Fruit fly (Drosophila melanogaster) whole organism, prepupa: ENCODE data around the gene CG31109.

Experiments
- Blimp-1 ChIP-seq: fragments of 200-800 bp; sonication (Bioruptor generic); optimal IDR thresholded peaks from 3 replicates; lab custom pipeline; 2017; ENCODE audit warnings: missing biosample characterization, missing genetic modification characterization, mild to moderate bottlenecking, moderate library complexity, missing genetic modification reagents
- CG10669 ChIP-seq: fragments of 200-800 bp; sonication (Bioruptor generic); optimal IDR thresholded peaks from 3 replicates; lab custom pipeline; 2018; ENCODE audit warnings: missing biosample characterization, mild to moderate bottlenecking, missing genetic modification characterization, moderate library complexity
- CG11294 ChIP-seq: fragments of 200-800 bp; sonication (Bioruptor generic); IDR thresholded peaks from 2 replicates; pipeline ENCODE4 v1.3.6; 2022; ENCODE audit warnings: missing biosample characterization, missing genetic modification characterization
- CG11762 ChIP-seq: fragments of 200-800 bp; sonication (Bioruptor generic); optimal IDR thresholded peaks from 3 replicates; lab custom pipeline; 2016; ENCODE audit warnings: missing biosample characterization, missing genetic modification characterization; ENCODE audit not compliant: insufficient read depth
- CG1621 ChIP-seq: fragments of 200-800 bp; sonication (Bioruptor generic); optimal IDR thresholded peaks from 3 replicates; lab custom pipeline; 2018; ENCODE audit warnings: missing biosample characterization, mild to moderate bottlenecking, missing genetic modification characterization
- CG16779 ChIP-seq: fragments of 200-800 bp; sonication (Bioruptor generic); optimal IDR thresholded peaks from 3 replicates; lab custom pipeline; 2017; ENCODE audit warnings: missing biosample characterization, mild to moderate bottlenecking, missing genetic modification characterization
- CG3032 ChIP-seq: fragments of 200-800 bp; optimal IDR thresholded peaks from 2 replicates; lab custom pipeline; 2019; ENCODE audit warnings: missing biosample characterization, mild to moderate bottlenecking, missing genetic modification characterization, moderate library complexity
- CG32006 ChIP-seq: fragments of 200-800 bp; sonication (Bioruptor generic); optimal IDR thresholded peaks from 3 replicates; lab custom pipeline; 2017; ENCODE audit warnings: missing biosample characterization, mild to moderate bottlenecking, missing genetic modification characterization
- CG34406 ChIP-seq: fragments of 200-800 bp; sonication (Bioruptor generic); optimal IDR thresholded peaks from 3 replicates; lab custom pipeline; 2016; ENCODE audit warnings: missing biosample characterization, missing genetic modification characterization
- CG3919 ChIP-seq: fragments of 200-800 bp; sonication (Bioruptor generic); optimal IDR thresholded peaks from 3 replicates; lab custom pipeline; 2016; ENCODE audit warnings: missing biosample characterization, missing genetic modification characterization
- CG4318 ChIP-seq: fragments of 200-800 bp; sonication (Bioruptor generic); optimal IDR thresholded peaks from 3 replicates; lab custom pipeline; 2017; ENCODE audit warnings: missing biosample characterization, mild to moderate bottlenecking, missing genetic modification characterization
- CG6163 ChIP-seq: fragments of 200-800 bp; sonication (Bioruptor generic); IDR thresholded peaks from 3 replicates; pipeline ENCODE4 v1.3.6; 2022; ENCODE audit warnings: missing biosample characterization, missing genetic modification characterization
- CG6276 ChIP-seq: fragments of 200-800 bp; sonication (Bioruptor generic); optimal IDR thresholded peaks from 2 replicates; lab custom pipeline; 2017; ENCODE audit warnings: missing biosample characterization, mild to moderate bottlenecking, missing genetic modification characterization
- CG6854 ChIP-seq: fragments of 200-800 bp; sonication (Bioruptor generic); optimal IDR thresholded peaks from 2 replicates; lab custom pipeline; 2017; ENCODE audit warnings: missing biosample characterization, mild to moderate bottlenecking, missing genetic modification characterization
- CG8119 ChIP-seq: fragments of 200-800 bp; sonication (Bioruptor generic); IDR thresholded peaks from 3 replicates; pipeline ENCODE4 v1.3.6; 2022; ENCODE audit warnings: missing biosample characterization, missing genetic modification characterization
- CG8319 ChIP-seq: fragments of 200-800 bp; sonication (Bioruptor generic); optimal IDR thresholded peaks from 3 replicates; lab custom pipeline; 2016; ENCODE audit warnings: missing biosample characterization, missing genetic modification characterization
- CG8632 ChIP-seq: fragments of 200-800 bp; sonication (Bioruptor generic); optimal IDR thresholded peaks from 3 replicates; lab custom pipeline; 2016; ENCODE audit warnings: missing biosample characterization, missing genetic modification characterization
- Eip75B ChIP-seq: fragments of 200-800 bp; sonication (Bioruptor generic); optimal IDR thresholded peaks from 3 replicates; lab custom pipeline; 2016; ENCODE audit warnings: missing biosample characterization, missing genetic modification characterization
- Eip78C ChIP-seq: fragments of 200-800 bp; sonication (Bioruptor generic); peaks from one replicate; lab custom pipeline; 2016; ENCODE audit warnings: missing biosample characterization, missing genetic modification characterization
- Ets21C ChIP-seq: fragments of 200-800 bp; sonication (Bioruptor generic); optimal IDR thresholded peaks from 3 replicates; lab custom pipeline; 2016; ENCODE audit warnings: missing biosample characterization, missing genetic modification characterization
- Ets96B ChIP-seq: fragments of 200-800 bp; optimal IDR thresholded peaks from 2 replicates; lab custom pipeline; 2019; ENCODE audit warnings: missing biosample characterization, mild to moderate bottlenecking, missing genetic modification characterization, moderate library complexity
- Gug ChIP-seq: fragments of 200-800 bp; sonication (Bioruptor generic); IDR thresholded peaks from 2 replicates; pipeline ENCODE4 v1.3.6; 2022; ENCODE audit warnings: missing biosample characterization, missing genetic modification characterization
- Hr38 ChIP-seq: sonication (Bioruptor generic); optimal IDR thresholded peaks from 2 replicates; lab custom pipeline; 2016; ENCODE audit warnings: missing biosample characterization, missing genetic modification characterization
- Hr39 ChIP-seq: fragments of 200-800 bp; sonication (Bioruptor generic); optimal IDR thresholded peaks from 2 replicates; lab custom pipeline; 2016; ENCODE audit warnings: missing biosample characterization, missing genetic modification characterization
- Hr4 ChIP-seq: fragments of 200-800 bp; sonication (Bioruptor generic); optimal IDR thresholded peaks from 3 replicates; lab custom pipeline; 2016; ENCODE audit warnings: missing biosample characterization, missing genetic modification characterization
- Lpt ChIP-seq: fragments of 200-800 bp; sonication (Bioruptor generic); optimal IDR thresholded peaks from 3 replicates; lab custom pipeline; 2016; ENCODE audit warnings: missing biosample characterization, missing genetic modification characterization
- Met ChIP-seq: fragments of 200-800 bp; sonication (Bioruptor generic); optimal IDR thresholded peaks from 3 replicates; lab custom pipeline; 2016; ENCODE audit warnings: missing biosample characterization, missing genetic modification characterization
- OdsH ChIP-seq: fragments of 200-800 bp; sonication (Bioruptor generic); optimal IDR thresholded peaks from 3 replicates; lab custom pipeline; 2016; ENCODE audit warnings: missing biosample characterization, missing genetic modification characterization
- Sox14 ChIP-seq: fragments of 200-800 bp; sonication (Bioruptor generic); optimal IDR thresholded peaks from 3 replicates; lab custom pipeline; 2016; ENCODE audit warnings: missing biosample characterization, missing genetic modification characterization
- Sox15 ChIP-seq: fragments of 200-800 bp; sonication (Bioruptor generic); optimal IDR thresholded peaks from 3 replicates; lab custom pipeline; 2016; ENCODE audit warnings: missing biosample characterization, missing genetic modification characterization
- achi ChIP-seq: fragments of 200-800 bp; sonication (Bioruptor generic); optimal IDR thresholded peaks from 3 replicates; lab custom pipeline; 2016; ENCODE audit warnings: missing biosample characterization, missing genetic modification characterization
- cyc ChIP-seq: fragments of 200-800 bp; sonication (Bioruptor generic); optimal IDR thresholded peaks from 3 replicates; lab custom pipeline; 2016; ENCODE audit warnings: missing biosample characterization, missing genetic modification characterization
- eg ChIP-seq: fragments of 200-800 bp; sonication (Bioruptor generic); IDR thresholded peaks from 3 replicates; pipeline ENCODE4 v1.3.6; 2022; ENCODE audit warnings: missing biosample characterization, missing genetic modification characterization
- esn ChIP-seq: fragments of 200-800 bp; sonication (Bioruptor generic); optimal IDR thresholded peaks from 2 replicates; lab custom pipeline; 2016; ENCODE audit warnings: missing biosample characterization, mild to moderate bottlenecking, missing genetic modification characterization, moderate library complexity
- fd59A ChIP-seq: fragments of 200-800 bp; sonication (Bioruptor generic); optimal IDR thresholded peaks from 2 replicates; lab custom pipeline; 2017; ENCODE audit warnings: missing biosample characterization, mild to moderate bottlenecking, missing genetic modification characterization, missing genetic modification reagents
- fkh ChIP-seq: fragments of 200-800 bp; sonication (Bioruptor generic); optimal IDR thresholded peaks from 3 replicates; lab custom pipeline; 2017; ENCODE audit warnings: missing biosample characterization, mild to moderate bottlenecking, missing genetic modification characterization, moderate library complexity
- net ChIP-seq: fragments of 200-800 bp; sonication (Bioruptor generic); optimal IDR thresholded peaks from 3 replicates; lab custom pipeline; 2016; ENCODE audit warnings: missing biosample characterization, missing genetic modification characterization
- pdm3 ChIP-seq: fragments of 200-800 bp; sonication (Bioruptor generic); optimal IDR thresholded peaks from 3 replicates; lab custom pipeline; 2016; ENCODE audit warnings: missing biosample characterization, missing genetic modification characterization
- salr ChIP-seq, 2 experiments: fragments of 200-800 bp; sonication (Bioruptor generic); optimal IDR thresholded peaks; 3 replicates each; lab custom pipeline; 2016 to 2018; ENCODE audit warnings: missing biosample characterization in 2 of 2, missing genetic modification characterization in 2 of 2, mild to moderate bottlenecking in 1 of 2
- spab ChIP-seq: fragments of 200-800 bp; sonication (Bioruptor generic); optimal IDR thresholded peaks from 2 replicates; lab custom pipeline; 2017; ENCODE audit warnings: missing biosample characterization, mild to moderate bottlenecking, missing genetic modification characterization, missing genetic modification reagents
- ss ChIP-seq, 2 experiments: fragments of 200-800 bp; sonication (Bioruptor generic); optimal IDR thresholded peaks; 2 replicates in 1 of 2; 3 replicates in 1 of 2; lab custom pipeline; 2017 to 2018; ENCODE audit warnings: mild to moderate bottlenecking in 2 of 2, missing biosample characterization in 2 of 2, missing genetic modification characterization in 2 of 2, moderate library complexity in 1 of 2
- svp ChIP-seq: fragments of 200-800 bp; sonication (Bioruptor generic); peaks from one replicate; lab custom pipeline; 2016; ENCODE audit warnings: missing biosample characterization, missing genetic modification characterization
- topi ChIP-seq: fragments of 200-800 bp; sonication (Bioruptor generic); optimal IDR thresholded peaks from 3 replicates; lab custom pipeline; 2016; ENCODE audit warnings: missing biosample characterization, missing genetic modification characterization
- vri ChIP-seq: fragments of 200-800 bp; sonication (Bioruptor generic); optimal IDR thresholded peaks from 3 replicates; lab custom pipeline; 2016; ENCODE audit warnings: missing biosample characterization, mild to moderate bottlenecking, missing genetic modification characterization

The CG31109 gene

dm6 chr3R:25049742-25050517 lies 4.5 kb downstream of the CG31109 start (continued):
- TF ChIP-seq CG3919 (peak; percentile 31), svp (GFP tag; lab: Kevin White, UChicago) (no peak), pdm3 (GFP tag; lab: Kevin White, UChicago) (no peak), OdsH (GFP tag; lab: Kevin White, UChicago) (no peak), CG6276 (peak; percentile 35), eg (no peak), CG6163 (GFP tag; lab: Robert Waterston, UW) (no peak), Eip75B (GFP tag; lab: Kevin White, UChicago) (peak; percentile 16), CG34406 (no peak), fd59A (GFP tag; lab: Kevin White, UChicago) (no peak), Hr38 (no peak), CG11294 (no peak), Hr39 (GFP tag; lab: Kevin White, UChicago) (no peak), net (GFP tag; lab: Kevin White, UChicago) (no peak), Ets96B (tag; lab: Kevin White, UChicago) (peak; percentile 14), Blimp-1 (GFP tag; lab: Kevin White, UChicago) (peak; percentile 54), CG32006 (GFP tag; lab: Kevin White, UChicago) (no peak), CG11762 (GFP tag; lab: Kevin White, UChicago) (no peak), Eip78C (GFP tag; lab: Kevin White, UChicago) (peak; percentile 89), Sox14 (peak; percentile 47)

dm6 chr3R:25049383-25049741 lies 5.1 kb downstream of the CG31109 start, which contains the start of gene CG11791:
Gene CG11791, plus strand, starts transcription at chr3R:25049616.
- no peak for TF ChIP-seq vri (GFP tag; lab: Kevin White, UChicago)
- no peak for TF ChIP-seq CG11762 (GFP tag; lab: Kevin White, UChicago)
- no peak for TF ChIP-seq CG11294
- TF ChIP-seq CG6276: no peak
- no peak for TF ChIP-seq fkh
- no peak for TF ChIP-seq topi (GFP tag; lab: Kevin White, UChicago)
- TF ChIP-seq Met (GFP tag; lab: Kevin White, UChicago): no peak
- TF ChIP-seq Ets21C (GFP tag; lab: Kevin White, UChicago): no peak
- TF ChIP-seq CG6163 (GFP tag; lab: Robert Waterston, UW): no peak
- TF ChIP-seq ss (GFP tag; optimal IDR thresholded peaks at IDR 0.05; lab: Kevin White, UChicago): no peak
- no peak for TF ChIP-seq Sox14
- no peak for TF ChIP-seq CG8119 (GFP tag; lab: Robert Waterston, UW)
- no peak for TF ChIP-seq CG16779 (tag; lab: Kevin White, UChicago)
- TF ChIP-seq cyc (GFP tag; lab: Kevin White, UChicago): no peak
- no peak for TF ChIP-seq CG4318
- no peak for TF ChIP-seq CG8632 (GFP tag; lab: Kevin White, UChicago)
- no peak for TF ChIP-seq fd59A (GFP tag; lab: Kevin White, UChicago)
- no peak for TF ChIP-seq spab (GFP tag; lab: Kevin White, UChicago)
- TF ChIP-seq Lpt (GFP tag; lab: Kevin White, UChicago): no peak
- TF ChIP-seq salr (GFP tag; optimal IDR thresholded peaks at IDR 0.05; lab: Kevin White, UChicago): no peak

dm6 chr3R:25047504-25047903 lies 6.9 kb downstream of the CG31109 start, which contains the start of gene CG11790:
Gene CG11790, plus strand, starts transcription at chr3R:25047706.
- no peak for TF ChIP-seq CG8319 (GFP tag; lab: Kevin White, UChicago)
- no peak for TF ChIP-seq CG4318
- peak; percentile 11 for TF ChIP-seq Eip75B (GFP tag; lab: Kevin White, UChicago)
- no peak for TF ChIP-seq Gug
- no peak for TF ChIP-seq pdm3 (GFP tag; lab: Kevin White, UChicago)
- no peak for TF ChIP-seq fkh
- TF ChIP-seq CG6163 (GFP tag; lab: Robert Waterston, UW): no peak
- no peak for TF ChIP-seq CG32006 (GFP tag; lab: Kevin White, UChicago)
- TF ChIP-seq Eip78C (GFP tag; lab: Kevin White, UChicago): peak; percentile 22
- TF ChIP-seq Lpt (GFP tag; lab: Kevin White, UChicago): no peak
- TF ChIP-seq CG6854 (GFP tag; lab: Kevin White, UChicago): peak; percentile 5
- no peak for TF ChIP-seq Sox15 (GFP tag; lab: Kevin White, UChicago)
- no peak for TF ChIP-seq CG10669
- no peak for TF ChIP-seq CG8632 (GFP tag; lab: Kevin White, UChicago)
- TF ChIP-seq esn (GFP tag; lab: Kevin White, UChicago): peak; percentile 34
- TF ChIP-seq topi (GFP tag; lab: Kevin White, UChicago): peak; percentile 11
- TF ChIP-seq CG3032 (tag; lab: Kevin White, UChicago): no peak
- no peak for TF ChIP-seq achi (GFP tag; lab: Kevin White, UChicago)
- no peak for TF ChIP-seq CG34406
- TF ChIP-seq CG11294: no peak
- TF ChIP-seq CG8119 (GFP tag; lab: Robert Waterston, UW): no peak
- peak; percentile 54 for TF ChIP-seq CG1621 (tag; lab: Kevin White, UChicago)
- TF ChIP-seq net (GFP tag; lab: Kevin White, UChicago): no peak
- no peak for TF ChIP-seq fd59A (GFP tag; lab: Kevin White, UChicago)
- TF ChIP-seq Hr4 (GFP tag; lab: Kevin White, UChicago): no peak
